Worm (Caenorhabditis elegans) whole organism, young adult: ENCODE results near the gene fce-2.

Experiments
- B0019.2 ChIP-seq: fragments of 200-800 bp; sonication (Bioruptor generic); conservative IDR thresholded peaks from 2 replicates; pipeline ENCODE4 v1.3.6; 2022; ENCODE audit warnings: missing genetic modification reagents, missing genetic modification characterization, missing compliant biosample characterization
- B0261.1 ChIP-seq: sonication (generic microtip); optimal IDR thresholded peaks from 2 replicates; lab custom pipeline; 2016; ENCODE audit warnings: mild to moderate bottlenecking, missing genetic modification characterization, moderate library complexity, missing compliant biosample characterization
- C17E4.6 ChIP-seq: fragments of 200-800 bp; sonication (Bioruptor generic); IDR thresholded peaks from 2 replicates; pipeline ENCODE4 v1.3.6; 2022; ENCODE audit warnings: missing genetic modification reagents, missing genetic modification characterization, missing compliant biosample characterization
- F52B5.7 ChIP-seq: sonication (generic microtip); optimal IDR thresholded peaks from 2 replicates; lab custom pipeline; 2016; ENCODE audit warnings: mild to moderate bottlenecking, missing genetic modification characterization, missing compliant biosample characterization
- K12H6.12 ChIP-seq: fragments of 200-800 bp; sonication (Bioruptor generic); optimal IDR thresholded peaks from 2 replicates; lab custom pipeline; 2018; ENCODE audit warnings: mild to moderate bottlenecking, missing genetic modification characterization, missing compliant biosample characterization
- atf-7 ChIP-seq: sonication (generic microtip); optimal IDR thresholded peaks from 2 replicates; lab custom pipeline; 2017; ENCODE audit warnings: mild to moderate bottlenecking, missing genetic modification characterization, missing compliant biosample characterization
- attf-5 ChIP-seq: fragments of 200-800 bp; sonication (Bioruptor generic); optimal IDR thresholded peaks from 2 replicates; lab custom pipeline; 2018; ENCODE audit warnings: mild to moderate bottlenecking, missing genetic modification characterization, missing compliant biosample characterization
- ccch-3 ChIP-seq: fragments of 200-800 bp; sonication (Bioruptor generic); optimal IDR thresholded peaks from 2 replicates; lab custom pipeline; 2018; ENCODE audit warnings: mild to moderate bottlenecking, missing genetic modification characterization, missing compliant biosample characterization
- ceh-91 ChIP-seq: fragments of 200-800 bp; sonication (Bioruptor generic); IDR thresholded peaks from 2 replicates; pipeline ENCODE4 v1.3.6; 2022; ENCODE audit warnings: missing genetic modification reagents, missing genetic modification characterization, missing compliant biosample characterization
- gei-17 ChIP-seq: fragments of 200-800 bp; sonication (Bioruptor generic); optimal IDR thresholded peaks from 2 replicates; lab custom pipeline; 2018; ENCODE audit warnings: mild to moderate bottlenecking, missing genetic modification characterization, missing compliant biosample characterization
- hmg-1.2 ChIP-seq: fragments of 200-800 bp; sonication (Bioruptor generic); IDR thresholded peaks from 2 replicates; pipeline ENCODE4 v1.3.6; 2022; ENCODE audit warnings: missing genetic modification reagents, missing genetic modification characterization, missing compliant biosample characterization
- lin-26 ChIP-seq: fragments of 200-800 bp; sonication (Bioruptor generic); IDR thresholded peaks from 2 replicates; pipeline ENCODE4 v1.3.6; 2022; ENCODE audit warnings: missing genetic modification reagents, missing genetic modification characterization, missing compliant biosample characterization
- lir-1 ChIP-seq: fragments of 200-800 bp; sonication (Bioruptor generic); conservative IDR thresholded peaks from 2 replicates; pipeline ENCODE4 v1.3.6; 2022; ENCODE audit warnings: missing genetic modification reagents, missing genetic modification characterization, missing compliant biosample characterization
- lsy-27 ChIP-seq: sonication (generic microtip); optimal IDR thresholded peaks from 2 replicates; lab custom pipeline; 2017; ENCODE audit warnings: missing genetic modification characterization, mild to moderate bottlenecking, missing compliant biosample characterization, antibody characterized with exemption, missing genotype, borderline replicate concordance; ENCODE audit not compliant: insufficient read depth
- madf-3 ChIP-seq: fragments of 200-800 bp; sonication (Bioruptor generic); IDR thresholded peaks from 2 replicates; pipeline ENCODE4 v1.3.6; 2022; ENCODE audit warnings: missing genetic modification reagents, missing genetic modification characterization, missing compliant biosample characterization
- madf-8 ChIP-seq: fragments of 200-800 bp; sonication (Bioruptor generic); conservative IDR thresholded peaks from 2 replicates; pipeline ENCODE4 v1.3.6; 2022; ENCODE audit warnings: missing genetic modification reagents, missing genetic modification characterization, missing compliant biosample characterization
- nfya-1 ChIP-seq: sonication (generic microtip); optimal IDR thresholded peaks from 2 replicates; lab custom pipeline; 2017; ENCODE audit warnings: antibody characterized with exemption, missing compliant biosample characterization, missing genetic modification characterization, borderline replicate concordance; ENCODE audit not compliant: insufficient read depth
- nhr-90 ChIP-seq: sonication (generic microtip); optimal IDR thresholded peaks from 2 replicates; lab custom pipeline; 2016; ENCODE audit warnings: missing genotype, mild to moderate bottlenecking, missing genetic modification characterization, missing compliant biosample characterization
- rcor-1 ChIP-seq: fragments of 200-800 bp; sonication (Bioruptor generic); IDR thresholded peaks from 2 replicates; pipeline ENCODE4 v1.3.6; 2022; ENCODE audit warnings: missing genetic modification reagents, missing genetic modification characterization, missing compliant biosample characterization
- sdz-38 ChIP-seq: sonication (generic microtip); optimal IDR thresholded peaks from 2 replicates; lab custom pipeline; 2016; ENCODE audit warnings: missing genotype, missing genetic modification characterization, missing compliant biosample characterization
- ztf-26 ChIP-seq: sonication (generic microtip); optimal IDR thresholded peaks from 2 replicates; lab custom pipeline; 2017; ENCODE audit warnings: missing genetic modification characterization, missing compliant biosample characterization

fce-2 gene

ce11 chrV:20480790-20481189 lies 55.7 kb downstream of the fce-2 start (continued):
- TF ChIP-seq hmg-1.2 (peak; percentile 33; the same call in 1 of the 2 replicates), madf-8 (GFP tag; lab: Robert Waterston, UW) (no peak), attf-5 (GFP tag; lab: Kevin White, UChicago) (no peak), lin-26 (GFP tag; lab: Robert Waterston, UW) (peak; percentile 51), gei-17 (GFP tag; lab: Kevin White, UChicago) (no peak), rcor-1 (GFP tag; lab: Robert Waterston, UW) (peak; percentile 69), nfya-1 (no peak), K12H6.12 (no peak), ccch-3 (GFP tag; lab: Kevin White, UChicago) (no peak), ztf-26 (tag; lab: Kevin White, UChicago) (no peak), atf-7 (no peak), nhr-90 (no peak), madf-3 (GFP tag; lab: Robert Waterston, UW) (peak; percentile 87), C17E4.6 (GFP tag; lab: Robert Waterston, UW) (peak; percentile 23; the same call in 1 of the 2 replicates), B0261.1 (tag; lab: Kevin White, UChicago) (no peak), ceh-91 (GFP tag; lab: Robert Waterston, UW) (no peak), lir-1 (GFP tag; lab: Robert Waterston, UW) (no peak), F52B5.7 (no peak), lsy-27 (no peak), sdz-38 (no peak), B0019.2 (GFP tag; lab: Robert Waterston, UW) (0 out of 2 replicates have a peak, but pooled peaks have one; percentile 11)
- TF ChIP-seq, all 124 proteins: peak for 23
